Worm (Caenorhabditis elegans) whole organism, L3 larva: ENCODE measurements around the gene math-37.

Experiments used
- R02D3.7 ChIP-seq: fragments of 150-350 bp; optimal IDR thresholded peaks from 2 replicates; lab custom pipeline; 2014; ENCODE audit warnings: missing biosample characterization, missing genetic modification characterization
- ama-1 ChIP-seq: fragments of 150-350 bp; optimal IDR thresholded peaks from 2 replicates; lab custom pipeline; 2018
- ceh-16 ChIP-seq: sonication (generic microtip); optimal IDR thresholded peaks from 2 replicates; lab custom pipeline; 2017; ENCODE audit warnings: missing biosample characterization, missing genetic modification characterization
- ceh-82 ChIP-seq: fragments of 150-350 bp; optimal IDR thresholded peaks from 2 replicates; lab custom pipeline; 2014; ENCODE audit warnings: missing biosample characterization, missing genetic modification characterization
- ceh-9 ChIP-seq: sonication (generic microtip); optimal IDR thresholded peaks from 2 replicates; lab custom pipeline; 2018; ENCODE audit warnings: missing biosample characterization, missing genetic modification characterization
- daf-12 ChIP-seq: fragments of 150-350 bp; optimal IDR thresholded peaks from 2 replicates; lab custom pipeline; 2014; ENCODE audit warnings: missing biosample characterization, missing genetic modification reagents, missing genetic modification characterization
- egl-5 ChIP-seq: fragments of 150-350 bp; optimal IDR thresholded peaks from 2 replicates; lab custom pipeline; 2017; ENCODE audit warnings: missing biosample characterization, missing genetic modification reagents, missing genetic modification characterization, inconsistent platforms
- elt-1 ChIP-seq: fragments of 150-350 bp; optimal IDR thresholded peaks from 2 replicates; lab custom pipeline; 2014; ENCODE audit warnings: missing biosample characterization, missing genetic modification characterization
- elt-2 ChIP-seq: sonication (generic microtip); optimal IDR thresholded peaks from 2 replicates; lab custom pipeline; 2016; ENCODE audit warnings: missing genetic modification reagents, mild to moderate bottlenecking, missing genetic modification characterization, missing compliant biosample characterization
- elt-3 ChIP-seq, 3 experiments: fragments of 150-350 bp in 1 of 3; sonication (generic microtip) in 2 of 3; optimal IDR thresholded peaks; 2 replicates in 2 of 3; 4 replicates in 1 of 3; lab custom pipeline; 2014 to 2017; ENCODE audit warnings: missing biosample characterization in 3 of 3, missing genetic modification characterization in 3 of 3
- eor-1 ChIP-seq, 2 experiments: fragments of 150-350 bp; optimal IDR thresholded peaks; 2 replicates each; lab custom pipeline; 2014 to 2018; ENCODE audit warnings: missing biosample characterization in 2 of 2, missing genetic modification characterization in 2 of 2
- fos-1 ChIP-seq: fragments of 150-350 bp; optimal IDR thresholded peaks from 2 replicates; lab custom pipeline; 2014; ENCODE audit warnings: missing biosample characterization, missing genetic modification characterization
- lin-15B ChIP-seq: fragments of 150-350 bp; optimal IDR thresholded peaks from 2 replicates; lab custom pipeline; 2014; ENCODE audit warnings: missing biosample characterization, missing genetic modification characterization
- lin-39 ChIP-seq: fragments of 150-350 bp; optimal IDR thresholded peaks from 2 replicates; lab custom pipeline; 2018; ENCODE audit warnings: missing biosample characterization, missing genetic modification reagents, missing genetic modification characterization
- lsy-12 ChIP-seq: sonication (generic microtip); optimal IDR thresholded peaks from 2 replicates; lab custom pipeline; 2016; ENCODE audit warnings: mild to moderate bottlenecking, missing genetic modification characterization, missing compliant biosample characterization
- mml-1 ChIP-seq: fragments of 150-350 bp; sonication (generic microtip); optimal IDR thresholded peaks from 3 replicates; lab custom pipeline; 2014; ENCODE audit warnings: missing biosample characterization, missing genetic modification characterization
- nfya-1 ChIP-seq: sonication (generic microtip); optimal IDR thresholded peaks from 2 replicates; lab custom pipeline; 2017; ENCODE audit warnings: missing genetic modification characterization, mild to moderate bottlenecking, missing compliant biosample characterization, antibody characterized with exemption, moderate library complexity; ENCODE audit not compliant: insufficient read depth
- nhr-11 ChIP-seq: fragments of 150-350 bp; optimal IDR thresholded peaks from 2 replicates; lab custom pipeline; 2014; ENCODE audit warnings: missing biosample characterization, missing genetic modification characterization
- nhr-12 ChIP-seq: fragments of 150-350 bp; optimal IDR thresholded peaks from 2 replicates; lab custom pipeline; 2014; ENCODE audit warnings: missing biosample characterization, missing genetic modification characterization
- nhr-23 ChIP-seq: fragments of 150-350 bp; optimal IDR thresholded peaks from 2 replicates; lab custom pipeline; 2014; ENCODE audit warnings: missing biosample characterization, missing genetic modification reagents, missing genetic modification characterization
- nhr-237 ChIP-seq: fragments of 150-350 bp; optimal IDR thresholded peaks from 2 replicates; lab custom pipeline; 2014; ENCODE audit warnings: missing biosample characterization, missing genetic modification characterization
- nhr-25 ChIP-seq: sonication (generic microtip); optimal IDR thresholded peaks from 2 replicates; lab custom pipeline; 2017; ENCODE audit warnings: missing biosample characterization, missing genetic modification characterization
- nhr-43 ChIP-seq: sonication (generic microtip); optimal IDR thresholded peaks from 2 replicates; lab custom pipeline; 2016; ENCODE audit warnings: mild to moderate bottlenecking, missing genetic modification characterization, missing compliant biosample characterization; ENCODE audit not compliant: poor library complexity, severe bottlenecking
- nhr-67 ChIP-seq: fragments of 150-350 bp; optimal IDR thresholded peaks from 2 replicates; lab custom pipeline; 2014; ENCODE audit warnings: missing biosample characterization, missing genetic modification characterization
- nhr-76 ChIP-seq: fragments of 150-350 bp; sonication (generic microtip); optimal IDR thresholded peaks from 5 replicates; lab custom pipeline; 2014; ENCODE audit warnings: missing biosample characterization, missing genetic modification characterization
- nhr-77 ChIP-seq: fragments of 150-350 bp; optimal IDR thresholded peaks from 2 replicates; lab custom pipeline; 2014; ENCODE audit warnings: missing biosample characterization, missing genetic modification characterization
- pha-4 ChIP-seq: fragments of 150-350 bp; optimal IDR thresholded peaks from 2 replicates; lab custom pipeline; 2014; ENCODE audit warnings: missing biosample characterization, missing genetic modification reagents, missing genetic modification characterization
- skn-1 ChIP-seq: fragments of 150-350 bp; optimal IDR thresholded peaks from 2 replicates; lab custom pipeline; 2014; ENCODE audit warnings: missing biosample characterization, missing genetic modification characterization
- unc-39 ChIP-seq: sonication (generic microtip); optimal IDR thresholded peaks from 4 replicates; lab custom pipeline; 2017; ENCODE audit warnings: missing biosample characterization, missing genetic modification characterization
- unc-62 ChIP-seq: fragments of 150-350 bp; sonication (generic microtip); optimal IDR thresholded peaks from 4 replicates; lab custom pipeline; 2014; ENCODE audit warnings: missing biosample characterization, missing genetic modification reagents, missing genetic modification characterization
- zag-1 ChIP-seq: fragments of 150-350 bp; optimal IDR thresholded peaks from 2 replicates; lab custom pipeline; 2014; ENCODE audit warnings: missing biosample characterization, missing genetic modification characterization
- ztf-11 ChIP-seq: fragments of 150-350 bp; optimal IDR thresholded peaks from 2 replicates; lab custom pipeline; 2014; ENCODE audit warnings: missing biosample characterization, missing genetic modification characterization
- ztf-4 ChIP-seq: fragments of 150-350 bp; optimal IDR thresholded peaks from 2 replicates; lab custom pipeline; 2014; ENCODE audit warnings: missing biosample characterization, missing genetic modification characterization

math-37 gene

DNA sequence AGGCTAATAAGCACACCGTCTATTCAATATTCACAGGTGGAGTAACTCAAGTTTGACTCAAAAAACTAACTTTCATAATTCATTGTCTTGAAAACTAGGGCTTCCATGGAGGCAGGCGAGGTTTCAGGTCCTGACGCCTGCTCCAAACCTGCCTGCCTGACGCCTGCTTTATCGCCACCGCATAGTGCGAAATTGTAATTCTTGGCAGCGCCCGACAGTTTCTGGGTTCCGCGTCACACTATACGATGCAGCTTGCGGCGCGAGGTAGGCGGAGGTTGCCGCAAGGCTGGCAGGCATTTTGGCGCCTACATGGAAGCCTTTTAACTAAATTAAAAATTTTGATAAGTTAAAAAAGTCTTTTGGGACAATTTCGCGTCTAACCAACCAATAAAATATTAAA is 34.8 kb downstream of the math-37 start:
- TF ChIP-seq elt-3 (tag; optimal IDR thresholded peaks at IDR 0.05; lab: Kevin White, UChicago) = no peak

DNA sequence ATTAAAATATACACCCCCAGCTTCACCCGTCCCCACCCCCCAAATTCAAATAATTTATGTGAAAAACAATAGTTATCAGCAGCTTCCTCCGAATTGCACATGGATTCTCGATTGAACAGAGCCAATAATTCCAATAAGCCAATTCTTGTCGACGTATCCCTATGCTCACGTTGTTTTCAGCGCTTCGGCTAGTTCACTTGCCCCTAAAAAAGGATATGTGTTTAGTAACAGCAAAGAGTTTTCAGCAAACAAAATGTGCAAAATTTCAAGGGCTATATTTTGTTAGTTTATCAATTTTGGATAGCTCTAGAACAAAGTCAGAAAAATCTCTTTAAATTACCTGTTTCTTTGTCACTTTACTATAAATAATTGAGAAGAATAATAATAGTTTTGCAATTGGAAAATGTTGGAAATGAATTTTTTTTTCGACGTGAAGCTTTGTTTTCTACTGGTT is 38.2 kb downstream of the math-37 start, which contains the start of the genes T16A1.5 and fbxc-49:
TSS of gene T16A1.5 (minus strand) at position 101 of the 454 bp plus-strand sequence.
TSS of gene fbxc-49 (plus strand) at position 404 of the 454 bp plus-strand sequence.
- TF ChIP-seq ceh-9 (tag; lab: Kevin White, UChicago) (no peak), ztf-11 (tag; lab: Kevin White, UChicago) (no peak), unc-62 (no peak), skn-1 (tag; lab: Kevin White, UChicago) (no peak), ztf-4 (tag; lab: Kevin White, UChicago) (no peak), unc-39 (tag; lab: Kevin White, UChicago) (no peak), nhr-237 (tag; lab: Kevin White, UChicago) (no peak), nhr-77 (tag; lab: Kevin White, UChicago) (no peak), nhr-43 (tag; lab: Kevin White, UChicago) (no peak), nhr-67 (tag; lab: Kevin White, UChicago) (no peak), egl-5 (tag; lab: Kevin White, UChicago) (no peak), lin-15B (tag; lab: Kevin White, UChicago) (no peak), nhr-11 (tag; lab: Kevin White, UChicago) (no peak), daf-12 (tag; lab: Kevin White, UChicago) (no peak), lsy-12 (tag; lab: Kevin White, UChicago) (no peak)
- TF ChIP-seq, all 47 proteins: peak for 0

- TF ChIP-seq ceh-82 (tag; lab: Kevin White, UChicago) (no peak), nhr-76 (tag; lab: Kevin White, UChicago) (no peak), elt-1 (tag; lab: Kevin White, UChicago) (no peak), nhr-23 (no peak), lsy-12 (tag; lab: Kevin White, UChicago) (no peak), nhr-43 (tag; lab: Kevin White, UChicago) (no peak), nfya-1 (tag; lab: Kevin White, UChicago) (no peak), elt-3 (tag; optimal IDR thresholded peaks at IDR 0.05; lab: Kevin White, UChicago) (no peak), ceh-9 (tag; lab: Kevin White, UChicago) (no peak), nhr-77 (tag; lab: Kevin White, UChicago) (no peak), zag-1 (tag; lab: Kevin White, UChicago) (no peak), mml-1 (no peak), nhr-25 (tag; lab: Kevin White, UChicago) (no peak), ama-1 (lab: Kevin White, UChicago) (no peak), lin-39 (tag; lab: Kevin White, UChicago) (no peak), skn-1 (tag; lab: Kevin White, UChicago) (no peak)
These were observed 40.7 kb downstream of the math-37 start, which contains the start of gene T16A1.4 for ce11 chrII:2081257-2081656. Gene T16A1.4 (plus strand): TSS chrII:2081557.

- TF ChIP-seq pha-4 (tag; lab: Kevin White, UChicago) (no peak), elt-2 (tag; lab: Kevin White, UChicago) (no peak), zag-1 (tag; lab: Kevin White, UChicago) (no peak), nhr-76 (tag; lab: Kevin White, UChicago) (no peak), ama-1 (lab: Kevin White, UChicago) (no peak), R02D3.7 (tag; lab: Kevin White, UChicago) (no peak), ceh-16 (no peak), nhr-237 (tag; lab: Kevin White, UChicago) (no peak), nhr-12 (tag; lab: Kevin White, UChicago) (no peak), elt-1 (tag; lab: Kevin White, UChicago) (no peak), lsy-12 (tag; lab: Kevin White, UChicago) (no peak), ztf-11 (tag; lab: Kevin White, UChicago) (no peak), skn-1 (tag; lab: Kevin White, UChicago) (no peak), fos-1 (tag; lab: Kevin White, UChicago) (no peak), eor-1 (tag; optimal IDR thresholded peaks at IDR 0.05; lab: Kevin White, UChicago) (no peak), lin-39 (tag; lab: Kevin White, UChicago) (no peak)
These were observed 41.6 kb downstream of the math-37 start, which contains the start of gene F07E5.9 for ce11 chrII:2080425-2080824. Gene F07E5.9 (minus strand): TSS chrII:2080525.
